Worm (Caenorhabditis elegans) whole organism, L4/young adult: ENCODE data around the gene eif-2Bgamma.

Experiments
- W03F9.2 ChIP-seq: fragments of 150-350 bp; optimal IDR thresholded peaks from 2 replicates; lab custom pipeline; 2014; ENCODE audit warnings: missing biosample characterization, missing genetic modification characterization
- him-1 ChIP-seq: sonication (generic microtip); optimal IDR thresholded peaks from 2 replicates; lab custom pipeline; 2016; ENCODE audit warnings: missing genotype, missing genetic modification reagents, missing genetic modification characterization, missing compliant biosample characterization

ce11 chrII:6927034-6927433 lies 40.4 kb downstream of the eif-2Bgamma start:
- no peak for TF ChIP-seq him-1 (tag; lab: Kevin White, UChicago)
- no peak for TF ChIP-seq W03F9.2 (tag; lab: Kevin White, UChicago)
